Worm (Caenorhabditis elegans) whole organism, young adult: ENCODE results near the gene srh-145.

ENCODE experiments used
- B0336.3 ChIP-seq: fragments of 200-800 bp; sonication (Bioruptor generic); IDR thresholded peaks from 2 replicates; pipeline ENCODE4 v1.3.6; 2022; ENCODE audit warnings: missing genetic modification characterization, missing compliant biosample characterization
- C06A6.2 ChIP-seq: fragments of 200-800 bp; sonication (Bioruptor generic); conservative IDR thresholded peaks from 2 replicates; pipeline ENCODE4 v1.3.6; 2022; ENCODE audit warnings: missing genetic modification characterization, missing compliant biosample characterization
- F39B2.1 ChIP-seq: fragments of 200-800 bp; sonication (Bioruptor generic); IDR thresholded peaks from 2 replicates; pipeline ENCODE4 v1.3.6; 2022; ENCODE audit warnings: missing genetic modification reagents, missing genetic modification characterization, missing compliant biosample characterization
- F49E8.2 ChIP-seq: sonication (generic microtip); optimal IDR thresholded peaks from 3 replicates; lab custom pipeline; 2017; ENCODE audit warnings: missing genetic modification characterization, mild to moderate bottlenecking, missing compliant biosample characterization, antibody characterized with exemption, moderate library complexity; ENCODE audit not compliant: insufficient read depth
- F52B5.7 ChIP-seq: sonication (generic microtip); optimal IDR thresholded peaks from 2 replicates; lab custom pipeline; 2016; ENCODE audit warnings: mild to moderate bottlenecking, missing genetic modification characterization, missing compliant biosample characterization
- K11D2.4 ChIP-seq: fragments of 200-800 bp; sonication (Bioruptor generic); IDR thresholded peaks from 2 replicates; pipeline ENCODE4 v1.3.6; 2022; ENCODE audit warnings: missing genetic modification reagents, missing genetic modification characterization, missing compliant biosample characterization
- Y56A3A.18 ChIP-seq: fragments of 200-800 bp; sonication (Bioruptor generic); IDR thresholded peaks from 2 replicates; pipeline ENCODE4 v1.3.6; 2022; ENCODE audit warnings: missing genetic modification reagents, missing genetic modification characterization, missing compliant biosample characterization
- Y79H2A.3 ChIP-seq: fragments of 200-800 bp; sonication (Bioruptor generic); conservative IDR thresholded peaks from 2 replicates; pipeline ENCODE4 v1.3.6; 2022; ENCODE audit warnings: missing genetic modification reagents, missing genetic modification characterization, missing compliant biosample characterization
- Y95B8A.8 ChIP-seq: fragments of 200-800 bp; sonication (Bioruptor generic); IDR thresholded peaks from 2 replicates; pipeline ENCODE4 v1.3.6; 2022; ENCODE audit warnings: missing genetic modification reagents, missing genetic modification characterization, missing compliant biosample characterization
- athp-1 ChIP-seq: sonication (generic microtip); optimal IDR thresholded peaks from 2 replicates; lab custom pipeline; 2017; ENCODE audit warnings: mild to moderate bottlenecking, missing genetic modification characterization, missing compliant biosample characterization
- bed-2 ChIP-seq: fragments of 200-800 bp; sonication (Bioruptor generic); IDR thresholded peaks from 2 replicates; pipeline ENCODE4 v1.3.6; 2022; ENCODE audit warnings: missing genetic modification reagents, missing genetic modification characterization, missing compliant biosample characterization
- cebp-1 ChIP-seq, 2 experiments: fragments of 200-800 bp in 1 of 2; sonication (Bioruptor generic) in 1 of 2; sonication (generic microtip) in 1 of 2; IDR thresholded peaks in 1 of 2; optimal IDR thresholded peaks in 1 of 2; 2 replicates each; pipeline versions ENCODE4 v1.3.6 to Lab custom; 2017 to 2022; ENCODE audit warnings: missing compliant biosample characterization in 2 of 2, missing genetic modification characterization in 2 of 2, mild to moderate bottlenecking in 1 of 2, missing genetic modification reagents in 1 of 2, moderate library complexity in 1 of 2
- cebp-2 ChIP-seq: fragments of 200-800 bp; sonication (Bioruptor generic); IDR thresholded peaks from 2 replicates; pipeline ENCODE4 v1.3.6; 2022; ENCODE audit warnings: missing genetic modification characterization, missing compliant biosample characterization
- ceh-100 ChIP-seq: fragments of 200-800 bp; sonication (Bioruptor generic); IDR thresholded peaks from 2 replicates; pipeline ENCODE4 v1.3.6; 2022; ENCODE audit warnings: missing genetic modification reagents, missing genetic modification characterization, missing compliant biosample characterization
- ceh-79 ChIP-seq: sonication (generic microtip); optimal IDR thresholded peaks from 2 replicates; lab custom pipeline; 2017; ENCODE audit warnings: mild to moderate bottlenecking, missing genetic modification characterization, missing compliant biosample characterization
- chd-7 ChIP-seq: sonication (generic microtip); optimal IDR thresholded peaks from 2 replicates; lab custom pipeline; 2016; ENCODE audit warnings: mild to moderate bottlenecking, missing genetic modification characterization, moderate library complexity, missing compliant biosample characterization
- dox-1 ChIP-seq: fragments of 200-800 bp; sonication (Bioruptor generic); IDR thresholded peaks from 2 replicates; pipeline ENCODE4 v1.3.6; 2022; ENCODE audit warnings: missing genetic modification reagents, missing genetic modification characterization, missing compliant biosample characterization
- dpff-1 ChIP-seq: sonication (generic microtip); optimal IDR thresholded peaks from 2 replicates; lab custom pipeline; 2017; ENCODE audit warnings: mild to moderate bottlenecking, missing genetic modification characterization, missing compliant biosample characterization
- egl-44 ChIP-seq: fragments of 200-800 bp; sonication (Bioruptor generic); IDR thresholded peaks from 2 replicates; pipeline ENCODE4 v1.3.6; 2022; ENCODE audit warnings: missing genetic modification reagents, missing genetic modification characterization, missing compliant biosample characterization
- ets-4 ChIP-seq: fragments of 200-800 bp; sonication (Bioruptor generic); optimal IDR thresholded peaks from 2 replicates; lab custom pipeline; 2018; ENCODE audit warnings: mild to moderate bottlenecking, missing genetic modification characterization, missing compliant biosample characterization
- lag-1 ChIP-seq: fragments of 200-800 bp; sonication (Bioruptor generic); IDR thresholded peaks from 2 replicates; pipeline ENCODE4 v1.3.6; 2022; ENCODE audit warnings: missing genetic modification reagents, missing genetic modification characterization, missing compliant biosample characterization
- lin-26 ChIP-seq: fragments of 200-800 bp; sonication (Bioruptor generic); IDR thresholded peaks from 2 replicates; pipeline ENCODE4 v1.3.6; 2022; ENCODE audit warnings: missing genetic modification reagents, missing genetic modification characterization, missing compliant biosample characterization
- lin-40 ChIP-seq: sonication (generic microtip); optimal IDR thresholded peaks from 2 replicates; lab custom pipeline; 2016; ENCODE audit warnings: missing genetic modification characterization, mild to moderate bottlenecking, missing compliant biosample characterization, missing genotype, missing genetic modification reagents
- lir-1 ChIP-seq: fragments of 200-800 bp; sonication (Bioruptor generic); conservative IDR thresholded peaks from 2 replicates; pipeline ENCODE4 v1.3.6; 2022; ENCODE audit warnings: missing genetic modification reagents, missing genetic modification characterization, missing compliant biosample characterization
- mxl-1 ChIP-seq: sonication (generic microtip); optimal IDR thresholded peaks from 2 replicates; lab custom pipeline; 2016; ENCODE audit warnings: missing genetic modification characterization, missing compliant biosample characterization
- nfyb-1 ChIP-seq: fragments of 200-800 bp; sonication (Bioruptor generic); IDR thresholded peaks from 2 replicates; pipeline ENCODE4 v1.3.6; 2022; ENCODE audit warnings: missing genetic modification reagents, missing genetic modification characterization, missing compliant biosample characterization
- nhr-179 ChIP-seq: sonication (generic microtip); optimal IDR thresholded peaks from 2 replicates; lab custom pipeline; 2016; ENCODE audit warnings: mild to moderate bottlenecking, missing genetic modification characterization, missing compliant biosample characterization
- nhr-27 ChIP-seq: fragments of 200-800 bp; sonication (Bioruptor generic); optimal IDR thresholded peaks from 2 replicates; lab custom pipeline; 2018; ENCODE audit warnings: mild to moderate bottlenecking, missing genetic modification characterization, moderate library complexity, missing compliant biosample characterization
- nhr-90 ChIP-seq: sonication (generic microtip); optimal IDR thresholded peaks from 2 replicates; lab custom pipeline; 2016; ENCODE audit warnings: missing genotype, mild to moderate bottlenecking, missing genetic modification characterization, missing compliant biosample characterization
- rpc-1 ChIP-seq, 2 experiments: fragments of 150-350 bp in 1 of 2; sonication (generic microtip) in 1 of 2; optimal IDR thresholded peaks; 2 replicates each; lab custom pipeline; 2014 to 2018; ENCODE audit warnings: missing biosample characterization in 1 of 2, missing genetic modification characterization in 1 of 2, missing genetic modification reagents in 1 of 2, missing genotype in 1 of 2
- snpc-1.3 ChIP-seq: sonication (generic microtip); optimal IDR thresholded peaks from 2 replicates; lab custom pipeline; 2017; ENCODE audit warnings: missing genetic modification characterization, mild to moderate bottlenecking, missing compliant biosample characterization, antibody characterized with exemption, moderate library complexity, missing genotype, missing genetic modification reagents; ENCODE audit not compliant: insufficient read depth
- snpc-3.4 ChIP-seq: sonication (generic microtip); optimal IDR thresholded peaks from 2 replicates; lab custom pipeline; 2017; ENCODE audit warnings: missing genetic modification characterization, mild to moderate bottlenecking, missing compliant biosample characterization, antibody characterized with exemption, moderate library complexity, missing genotype, missing genetic modification reagents
- snpc-4 ChIP-seq, 5 experiments: fragments of 150-350 bp in 1 of 5; sonication (generic microtip) in 4 of 5; optimal IDR thresholded peaks; 2 replicates each; lab custom pipeline; 2014 to 2018; ENCODE audit warnings: missing genetic modification characterization in 5 of 5, missing biosample characterization in 3 of 5, antibody characterized with exemption in 2 of 5, mild to moderate bottlenecking in 2 of 5, missing compliant biosample characterization in 2 of 5, missing genotype in 2 of 5, moderate library complexity in 2 of 5, missing genetic modification reagents in 1 of 5
- tbp1 ChIP-seq: fragments of 200-800 bp; sonication (Bioruptor generic); optimal IDR thresholded peaks from 2 replicates; lab custom pipeline; 2018; ENCODE audit warnings: mild to moderate bottlenecking, missing genetic modification characterization, missing compliant biosample characterization
- ztf-18 ChIP-seq: sonication (generic microtip); optimal IDR thresholded peaks from 2 replicates; lab custom pipeline; 2016; ENCODE audit warnings: missing genotype, mild to moderate bottlenecking, missing genetic modification characterization, missing compliant biosample characterization
- ztf-22 ChIP-seq: fragments of 200-800 bp; sonication (Bioruptor generic); optimal IDR thresholded peaks from 2 replicates; lab custom pipeline; 2018; ENCODE audit warnings: mild to moderate bottlenecking, missing genetic modification characterization, moderate library complexity, missing compliant biosample characterization

The srh-145 gene

DNA sequence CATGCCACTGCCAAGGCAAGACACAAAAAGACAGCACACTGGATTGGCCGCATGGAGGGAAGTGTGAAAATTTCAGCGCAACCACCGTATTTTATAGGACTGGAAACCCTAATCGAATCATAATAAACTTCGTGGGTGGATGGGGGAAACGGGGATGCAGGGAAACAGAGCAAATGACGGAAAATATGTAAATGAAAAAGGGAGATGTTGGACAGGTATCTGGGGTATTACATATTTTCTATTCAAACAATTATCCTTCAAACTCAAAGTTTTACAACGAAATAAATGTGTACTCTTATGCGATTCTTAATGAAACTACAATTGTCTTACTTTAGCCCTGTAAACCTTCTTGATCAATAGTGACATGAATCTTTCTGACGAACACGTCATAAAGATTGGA lies 9.3 kb downstream of the srh-145 start, which contains the start of gene F26D2.16:
TSS of gene F26D2.16 (minus strand) at position 101 of the 400 bp plus-strand sequence.
- no peak for TF ChIP-seq snpc-4 (GFP tag; optimal IDR thresholded peaks at IDR 0.05; lab: Kevin White, UChicago)
- no peak for TF ChIP-seq snpc-4 (tag; optimal IDR thresholded peaks at IDR 0.05; lab: Kevin White, UChicago)
- no peak for TF ChIP-seq cebp-2 (GFP tag; lab: Robert Waterston, UW)
- no peak for TF ChIP-seq chd-7
- no peak for TF ChIP-seq Y79H2A.3 (GFP tag; lab: Robert Waterston, UW)

- TF ChIP-seq rpc-1 (optimal IDR thresholded peaks at IDR 0.05; lab: Kevin White, UChicago) (no peak), rpc-1 (tag; optimal IDR thresholded peaks at IDR 0.05; lab: Kevin White, UChicago) (no peak)
These were observed 10.2 kb downstream of the srh-145 start, which contains the start of gene srw-48 for ce11 chrV:16420696-16421095. Gene srw-48 (plus strand): TSS chrV:16420996.

DNA sequence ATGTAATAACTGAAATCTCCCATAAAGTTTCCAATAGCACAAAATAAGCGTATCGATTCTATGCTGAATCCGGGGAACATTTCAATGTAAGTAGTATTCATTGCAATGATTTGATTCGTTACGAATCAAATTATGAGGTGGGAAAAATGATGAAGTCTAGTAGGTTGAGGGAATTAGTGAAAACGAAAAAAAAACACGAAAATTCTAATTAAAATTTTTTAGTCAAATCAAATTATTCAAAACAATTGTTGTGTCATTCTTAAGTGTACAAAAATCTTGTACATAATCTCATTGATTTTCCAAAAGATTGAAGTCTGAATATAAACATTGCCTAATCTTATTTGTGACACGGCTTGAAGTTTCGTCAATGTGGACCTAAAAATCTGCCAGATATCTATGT lies 13.9 kb downstream of the srh-145 start, which contains the start of gene srw-29:
TSS of gene srw-29 (minus strand) at position 101 of the 400 bp plus-strand sequence.
- no peak for TF ChIP-seq mxl-1
- no peak for TF ChIP-seq nhr-27
- TF ChIP-seq lin-40 (tag; lab: Kevin White, UChicago), result no peak
- TF ChIP-seq cebp-1 (GFP tag; IDR thresholded peaks at IDR 0.05; lab: Robert Waterston, UW), result no peak
- TF ChIP-seq cebp-1 (tag; optimal IDR thresholded peaks at IDR 0.05; lab: Kevin White, UChicago), result no peak
- TF ChIP-seq B0336.3 (GFP tag; lab: Robert Waterston, UW), result no peak
- no peak for TF ChIP-seq ceh-100 (GFP tag; lab: Robert Waterston, UW)

ce11 chrV:16429503-16429902 lies 19.0 kb downstream of the srh-145 start, which contains the start of gene F26D2.10:
Gene F26D2.10 (minus strand): TSS chrV:16429603.
- no peak for TF ChIP-seq rpc-1 (optimal IDR thresholded peaks at IDR 0.05; lab: Kevin White, UChicago)
- TF ChIP-seq rpc-1 (tag; optimal IDR thresholded peaks at IDR 0.05; lab: Kevin White, UChicago), result no peak
- TF ChIP-seq lir-1, result no peak
- no peak for TF ChIP-seq athp-1
- TF ChIP-seq lag-1 (GFP tag; lab: Robert Waterston, UW), result no peak
- TF ChIP-seq F52B5.7 (tag; lab: Kevin White, UChicago), result no peak
- no peak for TF ChIP-seq egl-44 (GFP tag; lab: Robert Waterston, UW)
- TF ChIP-seq nhr-179, result no peak
- no peak for TF ChIP-seq ztf-22 (GFP tag; lab: Kevin White, UChicago)
- no peak for TF ChIP-seq dpff-1
- TF ChIP-seq ceh-79 (tag; lab: Kevin White, UChicago), result no peak
- no peak for TF ChIP-seq lin-40 (tag; lab: Kevin White, UChicago)
- TF ChIP-seq F49E8.2 (tag; lab: Kevin White, UChicago), result no peak
- TF ChIP-seq dox-1 (GFP tag; lab: Robert Waterston, UW), result no peak
- no peak for TF ChIP-seq F39B2.1 (GFP tag; lab: Robert Waterston, UW)
- no peak for TF ChIP-seq bed-2 (GFP tag; lab: Robert Waterston, UW)
- TF ChIP-seq ztf-18 (tag; lab: Kevin White, UChicago), result no peak

DNA sequence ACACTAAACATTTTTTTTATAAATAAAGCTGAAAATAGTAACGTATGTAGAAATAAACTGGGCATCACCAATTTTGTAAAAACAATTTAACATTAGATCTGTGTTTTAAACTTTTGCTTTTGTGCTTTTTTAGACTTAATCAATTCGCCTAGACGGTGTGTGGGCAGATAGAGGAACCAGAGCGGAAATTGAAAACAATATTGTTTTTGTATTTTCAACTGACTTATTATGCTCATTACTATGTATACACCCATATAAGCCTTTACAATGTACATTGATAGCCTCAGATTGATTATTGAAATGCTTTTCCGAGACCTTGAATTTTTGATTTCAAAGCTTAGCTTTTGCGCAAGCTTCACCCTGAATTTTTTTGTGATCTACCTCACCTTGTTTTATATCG lies 19.4 kb downstream of the srh-145 start, which contains the start of gene str-73:
TSS of gene str-73 (plus strand) at position 301 of the 400 bp plus-strand sequence.
- TF ChIP-seq K11D2.4 (GFP tag; lab: Robert Waterston, UW) (no peak), Y56A3A.18 (GFP tag; lab: Robert Waterston, UW) (no peak), nfyb-1 (GFP tag; lab: Robert Waterston, UW) (no peak), ets-4 (no peak), C06A6.2 (no peak), F52B5.7 (tag; lab: Kevin White, UChicago) (no peak), F49E8.2 (tag; lab: Kevin White, UChicago) (no peak), ztf-18 (tag; lab: Kevin White, UChicago) (no peak), nhr-90 (tag; lab: Kevin White, UChicago) (no peak), lin-26 (no peak), snpc-1.3 (tag; lab: Kevin White, UChicago) (no peak), tbp1 (GFP tag; lab: Kevin White, UChicago) (no peak), Y95B8A.8 (GFP tag; lab: Robert Waterston, UW) (no peak), snpc-3.4 (tag; lab: Kevin White, UChicago) (no peak)
